Worm (Caenorhabditis elegans): ENCODE results near the gene ceph-41.

ce11 chrIV:8159995-8160394 lies 33.0 kb downstream of the ceph-41 start:
- TF ChIP-seq sea-1 (GFP tag; conservative IDR thresholded peaks at IDR 0.05), result no peak
- TF ChIP-seq ama-1 (optimal IDR thresholded peaks at IDR 0.05), result no peak
- no peak for TF ChIP-seq aly-1 (tag; optimal IDR thresholded peaks at IDR 0.05)
- TF ChIP-seq F13C5.2 (tag; optimal IDR thresholded peaks at IDR 0.05), result no peak
- TF ChIP-seq hnd-1 (tag; optimal IDR thresholded peaks at IDR 0.05), result no peak
- no peak for TF ChIP-seq ets-7 (tag; optimal IDR thresholded peaks at IDR 0.05)
- TF ChIP-seq scrt-1 (GFP tag; IDR thresholded peaks at IDR 0.05), result no peak
- TF ChIP-seq pes-1 (GFP tag; IDR thresholded peaks at IDR 0.05), result no peak
- TF ChIP-seq tbx-11 (GFP tag; IDR thresholded peaks at IDR 0.05), result no peak
- TF ChIP-seq flt-1 (GFP tag; IDR thresholded peaks at IDR 0.05), result no peak

Measured in whole organism, early embryonic.